Fruit fly (Drosophila melanogaster): ENCODE data around the gene fd3F.
A peak's percentile ranks its signal among the peaks of the same experiment; 100 is the strongest.

The fd3F gene

dm6 chrX:3775822-3776668, 26.1 kb upstream of the fd3F start (continued):
- TF ChIP-seq Drgx (GFP tag; IDR thresholded peaks at IDR 0.05): peak; percentile 82
- TF ChIP-seq YL-1 (GFP tag; optimal IDR thresholded peaks at IDR 0.05): peak; percentile 30
- TF ChIP-seq crp (GFP tag; optimal IDR thresholded peaks at IDR 0.05): peak; percentile 51 to 84
- TF ChIP-seq cad (GFP tag; optimal IDR thresholded peaks at IDR 0.05): no peak
- peak; percentile 83 for TF ChIP-seq CG12155 (GFP tag; optimal IDR thresholded peaks at IDR 0.05)
- TF ChIP-seq Fer1 (GFP tag; optimal IDR thresholded peaks at IDR 0.05): peak; percentile 41
- TF ChIP-seq CG4328 (GFP tag; optimal IDR thresholded peaks at IDR 0.05): peak; percentile 15
- TF ChIP-seq vfl (GFP tag; optimal IDR thresholded peaks at IDR 0.05): no peak
- peak; percentile 87 for TF ChIP-seq cg (GFP tag; optimal IDR thresholded peaks at IDR 0.05)
- no peak for TF ChIP-seq Dek (tag; optimal IDR thresholded peaks at IDR 0.05)
- TF ChIP-seq HmgZ (tag; optimal IDR thresholded peaks at IDR 0.05): no peak
- no peak for TF ChIP-seq dmrt99B (tag; optimal IDR thresholded peaks at IDR 0.05)
- TF ChIP-seq Rx (GFP tag; IDR thresholded peaks at IDR 0.05): no peak
- peak; percentile 42; the same call in 1 of the 2 replicates for TF ChIP-seq CG32772 (GFP tag; IDR thresholded peaks at IDR 0.05)
- TF ChIP-seq CG1233 (GFP tag; optimal IDR thresholded peaks at IDR 0.05): no peak
- no peak for TF ChIP-seq Doc2 (GFP tag; IDR thresholded peaks at IDR 0.05)
- peak; percentile 72 for TF ChIP-seq lbe (GFP tag; optimal IDR thresholded peaks at IDR 0.05)
- no peak for TF ChIP-seq sr (GFP tag; IDR thresholded peaks at IDR 0.05)
- TF ChIP-seq CG10321 (GFP tag; IDR thresholded peaks at IDR 0.05): peak; percentile 57; the same call in 1 of the 2 replicates
- peak; percentile 58 for TF ChIP-seq sens (GFP tag)
- peak; percentile 10; the same call in 1 of the 3 replicates for TF ChIP-seq CG34224 (GFP tag; IDR thresholded peaks at IDR 0.05; ENCODE audit: partially characterized antibody)
- TF ChIP-seq sqz (GFP tag; optimal IDR thresholded peaks at IDR 0.05): peak; percentile 95
- peak; percentile 20 for TF ChIP-seq sd (tag; optimal IDR thresholded peaks at IDR 0.05)
- TF ChIP-seq CG42726 (GFP tag; IDR thresholded peaks at IDR 0.05; ENCODE audit: partially characterized antibody): no peak
- no peak for TF ChIP-seq HLH4C (GFP tag; IDR thresholded peaks at IDR 0.05; ENCODE audit: partially characterized antibody)
- TF ChIP-seq CG18476 (GFP tag; optimal IDR thresholded peaks at IDR 0.05): no peak
- TF ChIP-seq CG18262 (tag; optimal IDR thresholded peaks at IDR 0.05): peak; percentile 14
- TF ChIP-seq ems (GFP tag; optimal IDR thresholded peaks at IDR 0.05): no peak
- peak; percentile 72 for TF ChIP-seq mirr (GFP tag; optimal IDR thresholded peaks at IDR 0.05)
- TF ChIP-seq CG8765 (GFP tag; IDR thresholded peaks at IDR 0.05): no peak
- TF ChIP-seq CG11247 (GFP tag; IDR thresholded peaks at IDR 0.05): no peak
- TF ChIP-seq Hmr (GFP tag; optimal IDR thresholded peaks at IDR 0.05): peak; percentile 19
- no peak for TF ChIP-seq ham (GFP tag; IDR thresholded peaks at IDR 0.05)
- peak; percentile 66 for TF ChIP-seq kni (GFP tag; optimal IDR thresholded peaks at IDR 0.05)
- peak; percentile 47 for TF ChIP-seq CG13296 (GFP tag; optimal IDR thresholded peaks at IDR 0.05)
- TF ChIP-seq CG6654 (GFP tag; optimal IDR thresholded peaks at IDR 0.05): no peak
- TF ChIP-seq BtbVII (GFP tag; optimal IDR thresholded peaks at IDR 0.05): peak; percentile 3
- TF ChIP-seq chinmo (GFP tag; IDR thresholded peaks at IDR 0.05; ENCODE audit: partially characterized antibody): peak; percentile 91
- TF ChIP-seq CG12299 (tag; optimal IDR thresholded peaks at IDR 0.05): peak; percentile 24
- no peak for TF ChIP-seq Oli (tag; optimal IDR thresholded peaks at IDR 0.05)
- TF ChIP-seq bcd (GFP tag; optimal IDR thresholded peaks at IDR 0.05): no peak
- no peak for TF ChIP-seq Sry-β (GFP tag; optimal IDR thresholded peaks at IDR 0.05)
- TF ChIP-seq Blimp-1 (GFP tag; optimal IDR thresholded peaks at IDR 0.05): peak; percentile 29
- no peak for TF ChIP-seq D19B (GFP tag; optimal IDR thresholded peaks at IDR 0.05)
- peak; percentile 11 for TF ChIP-seq CG14710 (tag; optimal IDR thresholded peaks at IDR 0.05)
- no peak for TF ChIP-seq Sox100B (GFP tag; optimal IDR thresholded peaks at IDR 0.05)
- TF ChIP-seq sens-2 (GFP tag; IDR thresholded peaks at IDR 0.05): no peak
- TF ChIP-seq CG2199 (GFP tag; IDR thresholded peaks at IDR 0.05): peak; percentile 18; the same call in 1 of the 3 replicates
- no peak for TF ChIP-seq CTCF (GFP tag; optimal IDR thresholded peaks at IDR 0.05)

All from whole organism, embryonic.